Fruit fly (Drosophila melanogaster) whole organism, wandering third instar larva: ENCODE measurements around the gene dia.
A peak's percentile ranks its signal among the peaks of the same experiment; 100 is the strongest.

Source experiments
- Abd-B ChIP-seq: fragments of >200 bp; optimal IDR thresholded peaks from 2 replicates; lab custom pipeline; 2017; ENCODE audit warnings: missing biosample characterization, missing genetic modification characterization
- CG32264 ChIP-seq: fragments of 200-800 bp; sonication (Bioruptor generic); optimal IDR thresholded peaks from 2 replicates; lab custom pipeline; 2016; ENCODE audit warnings: missing biosample characterization, missing genetic modification characterization
- CG9705 ChIP-seq: fragments of 200-800 bp; sonication (Bioruptor generic); optimal IDR thresholded peaks from 2 replicates; lab custom pipeline; 2018; ENCODE audit warnings: missing biosample characterization, mild to moderate bottlenecking, missing genetic modification characterization
- CrebA ChIP-seq: fragments of 200-800 bp; sonication (Bioruptor generic); optimal IDR thresholded peaks from 2 replicates; lab custom pipeline; 2016; ENCODE audit warnings: missing biosample characterization, mild to moderate bottlenecking, missing genetic modification characterization, borderline replicate concordance
- Dfd ChIP-seq: fragments of >200 bp; optimal IDR thresholded peaks from 2 replicates; lab custom pipeline; 2017; ENCODE audit warnings: missing biosample characterization, missing genetic modification characterization
- Dif ChIP-seq: fragments of 200-275, 200-300 bp; sonication (Bioruptor generic); optimal IDR thresholded peaks from 2 replicates; lab custom pipeline; 2018; ENCODE audit warnings: missing biosample characterization, missing genetic modification characterization; ENCODE audit not compliant: partially characterized antibody
- GATAd ChIP-seq: sonication (Bioruptor generic); optimal IDR thresholded peaks from 2 replicates; lab custom pipeline; 2016; ENCODE audit warnings: missing biosample characterization, missing genetic modification characterization
- HLH106 ChIP-seq: fragments of 200-800 bp; optimal IDR thresholded peaks from 3 replicates; lab custom pipeline; 2019; ENCODE audit warnings: missing biosample characterization, mild to moderate bottlenecking, missing genetic modification characterization, moderate library complexity
- Hnf4 ChIP-seq: fragments of 200-800 bp; sonication (Bioruptor generic); optimal IDR thresholded peaks from 2 replicates; lab custom pipeline; 2016; ENCODE audit warnings: missing biosample characterization, mild to moderate bottlenecking, missing genetic modification characterization
- Hr78 ChIP-seq: fragments of >200 bp; optimal IDR thresholded peaks from 2 replicates; lab custom pipeline; 2017; ENCODE audit warnings: missing biosample characterization, missing genetic modification characterization
- Hr83 ChIP-seq: fragments of 200-300 bp; sonication (Bioruptor generic); optimal IDR thresholded peaks from 2 replicates; lab custom pipeline; 2016; ENCODE audit warnings: missing biosample characterization, mild to moderate bottlenecking, missing genetic modification characterization, moderate library complexity; ENCODE audit not compliant: poor library complexity, severe bottlenecking
- Jra ChIP-seq: sonication (Bioruptor generic); optimal IDR thresholded peaks from 2 replicates; lab custom pipeline; 2016; ENCODE audit warnings: missing biosample characterization, missing genetic modification characterization
- Mio ChIP-seq: sonication (Bioruptor generic); optimal IDR thresholded peaks from 2 replicates; lab custom pipeline; 2016; ENCODE audit warnings: missing biosample characterization, missing genetic modification characterization
- Myc ChIP-seq: fragments of >200 bp; optimal IDR thresholded peaks from 2 replicates; lab custom pipeline; 2017
- N ChIP-seq: fragments of >200 bp; optimal IDR thresholded peaks from 2 replicates; lab custom pipeline; 2018; ENCODE audit warnings: missing biosample characterization, missing external identifiers, missing genetic modification characterization
- OdsH ChIP-seq: fragments of 200-800 bp; sonication (Bioruptor generic); optimal IDR thresholded peaks from 2 replicates; lab custom pipeline; 2016; ENCODE audit warnings: missing biosample characterization, mild to moderate bottlenecking, missing genetic modification characterization
- Rel ChIP-seq, 2 experiments: fragments of 200-800 bp; sonication (Bioruptor generic) in 1 of 2; optimal IDR thresholded peaks; 2 replicates in 1 of 2; 3 replicates in 1 of 2; lab custom pipeline; 2016 to 2019; ENCODE audit warnings: mild to moderate bottlenecking in 2 of 2, missing biosample characterization in 2 of 2, missing genetic modification characterization in 2 of 2, moderate library complexity in 1 of 2
- Sp1 ChIP-seq: fragments of 200-800 bp; sonication (Bioruptor generic); optimal IDR thresholded peaks from 3 replicates; lab custom pipeline; 2019; ENCODE audit warnings: missing biosample characterization, mild to moderate bottlenecking, missing genetic modification characterization, moderate library complexity
- Vsx2 ChIP-seq: fragments of 200-300, 225-300 bp; sonication (Bioruptor generic); optimal IDR thresholded peaks from 2 replicates; lab custom pipeline; 2018; ENCODE audit warnings: missing biosample characterization, missing genetic modification characterization; ENCODE audit not compliant: partially characterized antibody
- br ChIP-seq: fragments of 200-800 bp; sonication (Bioruptor generic); optimal IDR thresholded peaks from 2 replicates; lab custom pipeline; 2016; ENCODE audit warnings: missing biosample characterization, missing genetic modification characterization
- dl ChIP-seq, 2 experiments: fragments of 175-275, 200-275 bp in 1 of 2; fragments of 200-275 bp in 1 of 2; sonication (Bioruptor generic); optimal IDR thresholded peaks; lab custom pipeline; 2018; ENCODE audit warnings: mild to moderate bottlenecking in 2 of 2, missing biosample characterization in 2 of 2, missing genetic modification characterization in 2 of 2, moderate library complexity in 2 of 2; ENCODE audit not compliant: partially characterized antibody in 2 of 2, insufficient read depth in 1 of 2
- dmrt93B ChIP-seq: fragments of 200-800 bp; sonication (Bioruptor generic); optimal IDR thresholded peaks from 2 replicates; lab custom pipeline; 2018; ENCODE audit warnings: missing biosample characterization, mild to moderate bottlenecking, missing genetic modification characterization
- dsf ChIP-seq: sonication (Bioruptor generic); optimal IDR thresholded peaks from 2 replicates; lab custom pipeline; 2016; ENCODE audit warnings: missing biosample characterization, missing genetic modification characterization, borderline replicate concordance
- ey ChIP-seq: fragments of 200-800 bp; sonication (Bioruptor generic); optimal IDR thresholded peaks from 2 replicates; lab custom pipeline; 2016; ENCODE audit warnings: missing biosample characterization, missing genetic modification characterization
- foxo ChIP-seq, 2 experiments: fragments of 200-800 bp; sonication (Bioruptor generic); optimal IDR thresholded peaks; 2 replicates in 1 of 2; 3 replicates in 1 of 2; lab custom pipeline; 2016 to 2017; ENCODE audit warnings: missing biosample characterization in 2 of 2, missing genetic modification characterization in 2 of 2
- fru ChIP-seq: fragments of 200-800 bp; sonication (Bioruptor generic); optimal IDR thresholded peaks from 3 replicates; lab custom pipeline; 2016; ENCODE audit warnings: missing biosample characterization, mild to moderate bottlenecking, missing genetic modification characterization
- h ChIP-seq: fragments of 200-800 bp; sonication (Bioruptor generic); optimal IDR thresholded peaks from 3 replicates; lab custom pipeline; 2016; ENCODE audit warnings: missing biosample characterization, mild to moderate bottlenecking, missing genetic modification characterization
- jim ChIP-seq: fragments of 175-275, 200-325 bp; sonication (Bioruptor generic); optimal IDR thresholded peaks from 2 replicates; lab custom pipeline; 2016; ENCODE audit warnings: missing biosample characterization, mild to moderate bottlenecking, missing genetic modification characterization
- lola ChIP-seq: fragments of >200 bp; optimal IDR thresholded peaks from 2 replicates; lab custom pipeline; 2017; ENCODE audit warnings: missing biosample characterization, missing genetic modification characterization
- pan ChIP-seq: fragments of >200 bp; optimal IDR thresholded peaks from 2 replicates; lab custom pipeline; 2017
- psq ChIP-seq: fragments of 200-800 bp; sonication (Bioruptor generic); optimal IDR thresholded peaks from 3 replicates; lab custom pipeline; 2017; ENCODE audit warnings: missing biosample characterization, mild to moderate bottlenecking, missing genetic modification characterization, moderate library complexity
- rgr ChIP-seq: fragments of 200-800 bp; sonication (Bioruptor generic); optimal IDR thresholded peaks from 3 replicates; lab custom pipeline; 2016; ENCODE audit warnings: missing biosample characterization, mild to moderate bottlenecking, missing genetic modification characterization
- sage ChIP-seq: fragments of 200-800 bp; sonication (Bioruptor generic); optimal IDR thresholded peaks from 2 replicates; lab custom pipeline; 2016; ENCODE audit warnings: missing biosample characterization, mild to moderate bottlenecking, missing genetic modification characterization
- sv ChIP-seq: fragments of 200-800 bp; sonication (Bioruptor generic); optimal IDR thresholded peaks from 3 replicates; lab custom pipeline; 2016; ENCODE audit warnings: missing biosample characterization, missing genetic modification characterization
- tai ChIP-seq: sonication (Bioruptor generic); optimal IDR thresholded peaks from 2 replicates; lab custom pipeline; 2016; ENCODE audit warnings: missing biosample characterization, missing genetic modification characterization
- usp ChIP-seq: fragments of >200 bp; optimal IDR thresholded peaks from 2 replicates; lab custom pipeline; 2017; ENCODE audit warnings: missing biosample characterization, missing genetic modification characterization
- woc ChIP-seq: sonication (Bioruptor generic); optimal IDR thresholded peaks from 2 replicates; lab custom pipeline; 2016; ENCODE audit warnings: missing biosample characterization, mild to moderate bottlenecking, missing genetic modification characterization

Gene dia

DNA sequence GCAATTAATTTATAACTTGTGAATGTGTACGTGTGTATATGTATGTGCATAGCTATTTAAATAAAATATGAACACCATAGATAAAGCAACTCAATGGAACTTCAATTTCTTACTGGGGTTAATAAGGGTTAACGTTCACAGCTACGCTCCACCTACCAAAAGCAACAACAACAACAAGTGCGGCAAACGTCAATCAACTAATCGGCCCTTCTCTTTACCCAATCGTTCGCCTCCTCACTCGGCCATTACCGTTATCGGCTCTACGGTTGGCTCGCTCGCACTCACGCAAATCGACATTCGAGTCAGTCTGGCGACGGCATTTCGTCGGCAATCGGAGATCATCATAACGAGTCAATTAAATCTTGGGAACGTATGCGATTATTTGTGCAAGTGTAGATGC is 25.1 kb downstream of the dia start:
- no peak for TF ChIP-seq CrebA (GFP tag; lab: Kevin White, UChicago)
- TF ChIP-seq psq (GFP tag; lab: Kevin White, UChicago) = peak; percentile 82

DNA sequence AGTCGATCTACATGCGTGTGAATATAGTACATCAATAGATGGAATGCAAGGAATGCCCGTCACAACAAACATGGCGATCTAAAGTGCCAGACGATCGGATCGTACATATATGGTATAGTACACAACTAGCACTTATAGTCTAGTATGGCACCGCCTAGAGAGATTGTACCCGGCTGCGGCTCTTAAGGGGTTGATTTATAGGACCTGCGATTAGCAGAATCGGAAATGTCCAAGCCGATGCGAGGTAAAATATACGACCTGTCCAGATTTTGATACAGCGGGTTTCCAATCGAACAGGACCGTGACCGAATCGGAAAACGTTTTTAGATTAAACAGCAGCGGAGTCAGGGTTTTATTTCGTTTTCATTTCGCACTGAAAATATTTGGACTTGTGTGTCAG is 26.0 kb downstream of the dia start:
- no peak for TF ChIP-seq Hr78 (GFP tag; lab: Kevin White, UChicago)
- TF ChIP-seq ey (GFP tag; lab: Kevin White, UChicago) = no peak
- TF ChIP-seq Dif = no peak
- TF ChIP-seq CG32264 (GFP tag; lab: Kevin White, UChicago) = no peak
- no peak for TF ChIP-seq sv
- no peak for TF ChIP-seq Jra (GFP tag; lab: Kevin White, UChicago)
- TF ChIP-seq foxo (GFP tag; optimal IDR thresholded peaks at IDR 0.05; lab: Kevin White, UChicago) = no peak
- no peak for TF ChIP-seq Dfd (GFP tag; lab: Kevin White, UChicago)
- TF ChIP-seq sage = no peak
- no peak for TF ChIP-seq dl (GFP tag; optimal IDR thresholded peaks at IDR 0.05; lab: Kevin White, UChicago; ENCODE audit: insufficient read depth in 1 of 2, partially characterized antibody in 2 of 2)
- no peak for TF ChIP-seq tai (GFP tag; lab: Kevin White, UChicago)
- TF ChIP-seq lola (GFP tag; lab: Kevin White, UChicago) = no peak
- no peak for TF ChIP-seq Rel (GFP tag; optimal IDR thresholded peaks at IDR 0.05; lab: Kevin White, UChicago)
- TF ChIP-seq Rel (tag; optimal IDR thresholded peaks at IDR 0.05; lab: Kevin White, UChicago) = no peak
- no peak for TF ChIP-seq Mio (GFP tag; lab: Kevin White, UChicago)
- no peak for TF ChIP-seq CG9705
- TF ChIP-seq rgr (GFP tag; lab: Kevin White, UChicago) = no peak
- TF ChIP-seq N (GFP tag; lab: Kevin White, UChicago) = no peak

DNA sequence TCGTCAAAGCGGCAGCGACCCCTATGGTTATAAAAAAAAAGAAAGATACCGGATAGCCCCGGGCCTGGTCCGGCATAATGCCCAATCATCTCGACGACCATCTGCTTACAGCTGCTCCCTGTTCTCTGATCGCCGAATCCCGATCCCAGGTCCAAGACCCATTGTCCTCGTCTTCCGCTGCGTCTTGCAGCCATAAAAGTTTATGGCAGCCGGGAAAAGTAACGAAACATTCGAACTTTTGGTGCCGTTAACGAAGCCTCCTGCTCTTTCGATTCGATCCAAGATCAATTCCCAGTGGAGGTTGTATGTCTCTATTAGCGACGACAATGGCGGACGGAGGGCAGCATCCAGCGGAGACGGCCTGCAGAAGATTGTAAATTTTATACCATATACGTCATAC is 27.4 kb downstream of the dia start:
- TF ChIP-seq Hr83 (GFP tag; lab: Kevin White, UChicago) (no peak), Vsx2 (no peak), br (GFP tag; lab: Kevin White, UChicago) (no peak), psq (GFP tag; lab: Kevin White, UChicago) (no peak), N (GFP tag; lab: Kevin White, UChicago) (no peak), rgr (GFP tag; lab: Kevin White, UChicago) (no peak), Rel (GFP tag; optimal IDR thresholded peaks at IDR 0.05; lab: Kevin White, UChicago) (no peak), Rel (tag; optimal IDR thresholded peaks at IDR 0.05; lab: Kevin White, UChicago) (no peak), Hr78 (GFP tag; lab: Kevin White, UChicago) (no peak), Jra (GFP tag; lab: Kevin White, UChicago) (no peak), Hnf4 (GFP tag; lab: Kevin White, UChicago) (no peak), jim (GFP tag; lab: Kevin White, UChicago) (no peak), fru (no peak), h (no peak), Mio (GFP tag; lab: Kevin White, UChicago) (no peak), Dfd (GFP tag; lab: Kevin White, UChicago) (no peak), HLH106 (tag; lab: Kevin White, UChicago) (no peak), dl (GFP tag; optimal IDR thresholded peaks at IDR 0.05; lab: Kevin White, UChicago; ENCODE audit: insufficient read depth in 1 of 2, partially characterized antibody in 2 of 2) (no peak)

DNA sequence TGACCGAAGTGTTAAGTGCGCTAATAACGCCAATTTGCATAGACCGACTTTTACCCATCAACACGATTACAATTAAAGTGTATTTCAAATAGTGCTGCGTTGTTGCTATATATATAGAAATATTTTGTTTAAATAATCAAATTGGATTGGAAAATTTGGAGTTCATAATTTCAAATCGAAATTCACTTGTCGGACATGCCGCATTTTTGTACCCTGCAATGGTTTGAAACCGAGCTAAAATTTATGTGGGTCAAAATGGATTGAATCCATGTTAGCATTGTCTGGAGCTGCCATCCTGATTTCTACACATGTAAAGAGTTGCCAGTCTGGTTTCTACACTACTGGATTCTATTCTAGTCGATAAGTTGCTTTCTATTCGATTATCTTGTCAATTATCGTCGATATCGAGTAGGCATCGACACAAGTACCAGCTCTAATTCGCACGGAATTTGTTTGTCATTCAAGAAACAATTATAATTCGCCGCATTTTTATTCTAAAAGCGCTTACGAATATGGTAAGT is 29.4 kb downstream of the dia start, which contains the start of gene Pomp:
Pomp (plus strand) TSS at position 386 of the 521 bp plus-strand sequence.
- TF ChIP-seq HLH106 (tag; lab: Kevin White, UChicago) (peak; percentile 71), h (peak; percentile 84), N (GFP tag; lab: Kevin White, UChicago) (no peak), Jra (GFP tag; lab: Kevin White, UChicago) (peak; percentile 38), jim (GFP tag; lab: Kevin White, UChicago) (no peak), Dif (no peak), dmrt93B (GFP tag; lab: Kevin White, UChicago) (peak; percentile 38), Hr83 (GFP tag; lab: Kevin White, UChicago) (no peak), br (GFP tag; lab: Kevin White, UChicago) (peak; percentile 61), CG9705 (no peak), sv (peak; percentile 81), Hr78 (GFP tag; lab: Kevin White, UChicago) (no peak), dsf (GFP tag; lab: Kevin White, UChicago) (peak; percentile 48), Sp1 (GFP tag; lab: Kevin White, UChicago) (peak; percentile 53), CrebA (GFP tag; lab: Kevin White, UChicago) (no peak), foxo (GFP tag; optimal IDR thresholded peaks at IDR 0.05; lab: Kevin White, UChicago) (peak in 1 of 2 experiments; percentile 82), OdsH (GFP tag; lab: Kevin White, UChicago) (peak; percentile 74), psq (GFP tag; lab: Kevin White, UChicago) (peak; percentile 65), Vsx2 (no peak), Mio (GFP tag; lab: Kevin White, UChicago) (no peak), woc (peak; percentile 60), ey (GFP tag; lab: Kevin White, UChicago) (peak; percentile 44), GATAd (GFP tag; lab: Kevin White, UChicago) (no peak), fru (peak; percentile 54), Hnf4 (GFP tag; lab: Kevin White, UChicago) (peak; percentile 77), Dfd (GFP tag; lab: Kevin White, UChicago) (no peak), tai (GFP tag; lab: Kevin White, UChicago) (no peak), Rel (GFP tag; optimal IDR thresholded peaks at IDR 0.05; lab: Kevin White, UChicago) (no peak), Rel (tag; optimal IDR thresholded peaks at IDR 0.05; lab: Kevin White, UChicago) (peak; percentile 27), dl (GFP tag; optimal IDR thresholded peaks at IDR 0.05; lab: Kevin White, UChicago; ENCODE audit: insufficient read depth in 1 of 2, partially characterized antibody in 2 of 2) (no peak), lola (GFP tag; lab: Kevin White, UChicago) (no peak), Myc (lab: Kevin White, UChicago) (peak; percentile 78), CG32264 (GFP tag; lab: Kevin White, UChicago) (no peak), Abd-B (GFP tag; lab: Kevin White, UChicago) (no peak), usp (GFP tag; lab: Kevin White, UChicago) (no peak), pan (no peak)
